Worm (Caenorhabditis elegans) whole organism, L4 larva: ENCODE data around the gene nhr-196.

Experiments used
- F26F4.8 ChIP-seq: fragments of 200-800 bp; sonication (Bioruptor generic); conservative IDR thresholded peaks from 2 replicates; pipeline ENCODE4 v1.3.6; 2022; ENCODE audit warnings: missing genetic modification characterization, missing compliant biosample characterization
- F37D6.2 ChIP-seq: sonication (generic microtip); optimal IDR thresholded peaks from 2 replicates; lab custom pipeline; 2016; ENCODE audit warnings: mild to moderate bottlenecking, missing genetic modification characterization, missing compliant biosample characterization
- R02D3.7 ChIP-seq: fragments of 150-350 bp; sonication (generic microtip); optimal IDR thresholded peaks from 3 replicates; lab custom pipeline; 2014; ENCODE audit warnings: missing biosample characterization, missing genetic modification characterization
- Y75B8A.6 ChIP-seq: fragments of 200-800 bp; sonication (Bioruptor generic); IDR thresholded peaks from 2 replicates; pipeline ENCODE4 v1.3.6; 2022; ENCODE audit warnings: missing genetic modification reagents, missing genetic modification characterization, missing compliant biosample characterization
- ZK546.5 ChIP-seq, 2 experiments: sonication (generic microtip); optimal IDR thresholded peaks; 2 replicates each; lab custom pipeline; 2017; ENCODE audit warnings: missing biosample characterization in 2 of 2, missing genetic modification characterization in 2 of 2
- aha-1 ChIP-seq: fragments of 150-350 bp; peaks from one replicate; lab custom pipeline; 2014; ENCODE audit warnings: missing biosample characterization, missing genetic modification characterization
- aly-2 ChIP-seq: sonication (generic microtip); optimal IDR thresholded peaks from 2 replicates; lab custom pipeline; 2018; ENCODE audit warnings: missing biosample characterization, missing genetic modification characterization
- ceh-20 ChIP-seq: fragments of 200-800 bp; sonication (Bioruptor generic); IDR thresholded peaks from 2 replicates; pipeline ENCODE4 v1.3.6; 2022; ENCODE audit warnings: missing genetic modification reagents, missing genetic modification characterization, missing compliant biosample characterization
- ceh-44 ChIP-seq: fragments of 200-800 bp; sonication (Bioruptor generic); IDR thresholded peaks from 2 replicates; pipeline ENCODE4 v1.3.6; 2022; ENCODE audit warnings: missing genetic modification reagents, missing genetic modification characterization, missing compliant biosample characterization
- ces-1 ChIP-seq: fragments of 150-350 bp; sonication (generic microtip); optimal IDR thresholded peaks from 4 replicates; lab custom pipeline; 2014; ENCODE audit warnings: missing biosample characterization, missing genetic modification reagents, missing genetic modification characterization
- daf-16 ChIP-seq, 3 experiments: sonication (generic microtip); optimal IDR thresholded peaks; 2 replicates each; lab custom pipeline; 2016 to 2017; ENCODE audit warnings: missing genetic modification characterization in 3 of 3, missing genetic modification reagents in 3 of 3, mild to moderate bottlenecking in 2 of 3, missing compliant biosample characterization in 2 of 3, missing biosample characterization in 1 of 3, moderate library complexity in 1 of 3
- daf-8 ChIP-seq: fragments of 200-800 bp; sonication (Bioruptor generic); IDR thresholded peaks from 2 replicates; pipeline ENCODE4 v1.3.6; 2022; ENCODE audit warnings: missing genetic modification characterization, missing compliant biosample characterization
- dmd-6 ChIP-seq: fragments of 200-800 bp; sonication (Bioruptor generic); IDR thresholded peaks from 2 replicates; pipeline ENCODE4 v1.3.6; 2022; ENCODE audit warnings: missing genetic modification reagents, missing genetic modification characterization, missing compliant biosample characterization
- dpl-1 ChIP-seq: fragments of 150-350 bp; optimal IDR thresholded peaks from 2 replicates; lab custom pipeline; 2014; ENCODE audit warnings: missing biosample characterization, missing genetic modification reagents, missing genetic modification characterization
- hif-1 ChIP-seq, 2 experiments: sonication (generic microtip); optimal IDR thresholded peaks; 2 replicates each; lab custom pipeline; 2016 to 2017; ENCODE audit warnings: missing compliant biosample characterization in 2 of 2, missing genetic modification characterization in 2 of 2, missing genetic modification reagents in 2 of 2, missing genotype in 2 of 2, mild to moderate bottlenecking in 1 of 2
- hmg-1.1 ChIP-seq: fragments of 200-800 bp; sonication (Bioruptor generic); IDR thresholded peaks from 2 replicates; pipeline ENCODE4 v1.3.6; 2022; ENCODE audit warnings: missing genetic modification reagents, missing genetic modification characterization, missing compliant biosample characterization
- lin-1 ChIP-seq: fragments of 200-800 bp; sonication (Bioruptor generic); IDR thresholded peaks from 2 replicates; pipeline ENCODE4 v1.3.6; 2022; ENCODE audit warnings: missing genetic modification reagents, missing genetic modification characterization, missing compliant biosample characterization
- lin-15B ChIP-seq: fragments of 150-350 bp; sonication (generic microtip); optimal IDR thresholded peaks from 3 replicates; lab custom pipeline; 2014; ENCODE audit warnings: missing biosample characterization, missing genetic modification characterization
- lin-38 ChIP-seq: fragments of 200-800 bp; sonication (Bioruptor generic); IDR thresholded peaks from 2 replicates; pipeline ENCODE4 v1.3.6; 2022; ENCODE audit warnings: missing genetic modification reagents, missing genetic modification characterization, missing compliant biosample characterization
- mxl-2 ChIP-seq: fragments of 200-800 bp; sonication (Bioruptor generic); conservative IDR thresholded peaks from 2 replicates; pipeline ENCODE4 v1.3.6; 2022; ENCODE audit warnings: missing genetic modification reagents, missing genetic modification characterization, missing compliant biosample characterization
- nhr-11 ChIP-seq: fragments of 150-350 bp; optimal IDR thresholded peaks from 2 replicates; lab custom pipeline; 2014; ENCODE audit warnings: missing biosample characterization, missing genetic modification characterization
- nhr-42 ChIP-seq: fragments of 200-800 bp; sonication (Bioruptor generic); IDR thresholded peaks from 2 replicates; pipeline ENCODE4 v1.3.6; 2022; ENCODE audit warnings: missing genetic modification characterization, missing compliant biosample characterization
- nhr-77 ChIP-seq: fragments of 150-350 bp; optimal IDR thresholded peaks from 2 replicates; lab custom pipeline; 2014; ENCODE audit warnings: missing biosample characterization, missing genetic modification characterization
- pha-4 ChIP-seq, 2 experiments: fragments of 150-350 bp in 1 of 2; fragments of 200-800 bp in 1 of 2; sonication (Bioruptor generic) in 1 of 2; IDR thresholded peaks in 1 of 2; optimal IDR thresholded peaks in 1 of 2; 2 replicates each; pipeline versions ENCODE4 v1.3.6 to Lab custom; 2014 to 2022; ENCODE audit warnings: missing genetic modification characterization in 2 of 2, missing genetic modification reagents in 2 of 2, missing biosample characterization in 1 of 2, missing compliant biosample characterization in 1 of 2
- rbr-2 ChIP-seq: sonication (generic microtip); optimal IDR thresholded peaks from 2 replicates; lab custom pipeline; 2016; ENCODE audit warnings: missing genotype, missing genetic modification characterization, missing compliant biosample characterization
- set-16 ChIP-seq: fragments of 200-800 bp; sonication (Bioruptor generic); IDR thresholded peaks from 2 replicates; pipeline ENCODE4 v1.3.6; 2022; ENCODE audit warnings: missing genetic modification reagents, missing genetic modification characterization, missing compliant biosample characterization
- snpc-1.2 ChIP-seq: fragments of 200-800 bp; sonication (Bioruptor generic); IDR thresholded peaks from 2 replicates; pipeline ENCODE4 v1.3.6; 2022; ENCODE audit warnings: missing genetic modification reagents, missing genetic modification characterization, missing compliant biosample characterization
- snpc-4 ChIP-seq: fragments of 150-350 bp; optimal IDR thresholded peaks from 2 replicates; lab custom pipeline; 2014; ENCODE audit warnings: missing biosample characterization, missing genetic modification characterization
- tag-97 ChIP-seq: fragments of 200-800 bp; sonication (Bioruptor generic); IDR thresholded peaks from 2 replicates; pipeline ENCODE4 v1.3.6; 2022; ENCODE audit warnings: missing genetic modification characterization, missing compliant biosample characterization
- unc-39 ChIP-seq: sonication (generic microtip); optimal IDR thresholded peaks from 2 replicates; lab custom pipeline; 2017; ENCODE audit warnings: missing biosample characterization, missing genetic modification characterization
- zag-1 ChIP-seq: fragments of 150-350 bp; optimal IDR thresholded peaks from 2 replicates; lab custom pipeline; 2014; ENCODE audit warnings: missing biosample characterization, missing genetic modification characterization
- zfp-2 ChIP-seq: sonication (generic microtip); optimal IDR thresholded peaks from 2 replicates; lab custom pipeline; 2016; ENCODE audit warnings: mild to moderate bottlenecking, missing genetic modification characterization, missing compliant biosample characterization
- zfp-3 ChIP-seq: fragments of 200-800 bp; sonication (Bioruptor generic); conservative IDR thresholded peaks from 2 replicates; pipeline ENCODE4 v1.3.6; 2022; ENCODE audit warnings: missing genetic modification reagents, missing genetic modification characterization, missing compliant biosample characterization
- zip-11 ChIP-seq: fragments of 200-800 bp; sonication (Bioruptor generic); IDR thresholded peaks from 2 replicates; pipeline ENCODE4 v1.3.6; 2022; ENCODE audit warnings: missing genetic modification characterization, missing compliant biosample characterization
- ztf-7 ChIP-seq: fragments of 150-350 bp; optimal IDR thresholded peaks from 2 replicates; lab custom pipeline; 2014; ENCODE audit warnings: missing biosample characterization, missing genetic modification characterization

The nhr-196 gene

ce11 chrV:15721888-15722287 lies 36.4 kb downstream of the nhr-196 start, which contains the start of gene srh-140:
TSS of gene srh-140 (plus strand) at chrV:15722188.
- TF ChIP-seq pha-4 (GFP tag; IDR thresholded peaks at IDR 0.05; lab: Robert Waterston, UW) (no peak), pha-4 (tag; optimal IDR thresholded peaks at IDR 0.05; lab: Kevin White, UChicago) (no peak), snpc-1.2 (GFP tag; lab: Robert Waterston, UW) (no peak)

ce11 chrV:15726610-15727009 lies 41.1 kb downstream of the nhr-196 start, which contains the start of the genes irld-57 and sfxn-1.3:
TSS of gene irld-57 (minus strand) at chrV:15726710.
TSS of gene sfxn-1.3 (plus strand) at chrV:15726841.
- TF ChIP-seq snpc-4 (tag; lab: Kevin White, UChicago) (no peak), unc-39 (tag; lab: Kevin White, UChicago) (no peak), lin-15B (tag; lab: Kevin White, UChicago) (no peak), zfp-3 (GFP tag; lab: Robert Waterston, UW) (no peak), nhr-42 (GFP tag; lab: Robert Waterston, UW) (no peak), Y75B8A.6 (GFP tag; lab: Robert Waterston, UW) (no peak), snpc-1.2 (GFP tag; lab: Robert Waterston, UW) (no peak), aly-2 (tag; lab: Kevin White, UChicago) (no peak)

- TF ChIP-seq daf-16 (GFP tag; optimal IDR thresholded peaks at IDR 0.05; lab: Kevin White, UChicago), result no peak
- no peak for TF ChIP-seq daf-16 (tag; optimal IDR thresholded peaks at IDR 0.05; lab: Kevin White, UChicago)
- no peak for TF ChIP-seq hif-1 (tag; optimal IDR thresholded peaks at IDR 0.05; lab: Kevin White, UChicago)
- no peak for TF ChIP-seq tag-97
- TF ChIP-seq hmg-1.1, result no peak
- no peak for TF ChIP-seq ZK546.5 (tag; optimal IDR thresholded peaks at IDR 0.05; lab: Kevin White, UChicago)
- no peak for TF ChIP-seq mxl-2 (GFP tag; lab: Robert Waterston, UW)
- no peak for TF ChIP-seq rbr-2 (tag; lab: Kevin White, UChicago)
- TF ChIP-seq daf-8 (GFP tag; lab: Robert Waterston, UW), result no peak
- TF ChIP-seq lin-1, result no peak
- no peak for TF ChIP-seq zfp-2 (tag; lab: Kevin White, UChicago)
- no peak for TF ChIP-seq F37D6.2 (tag; lab: Kevin White, UChicago)
- no peak for TF ChIP-seq F26F4.8
- TF ChIP-seq unc-39 (tag; lab: Kevin White, UChicago), result no peak
- no peak for TF ChIP-seq ces-1 (GFP tag; lab: Kevin White, UChicago)
- TF ChIP-seq nhr-11 (tag; lab: Kevin White, UChicago), result no peak
- TF ChIP-seq ceh-20 (GFP tag; lab: Robert Waterston, UW), result no peak
- TF ChIP-seq zag-1 (tag; lab: Kevin White, UChicago), result no peak
- no peak for TF ChIP-seq pha-4 (GFP tag; IDR thresholded peaks at IDR 0.05; lab: Robert Waterston, UW)
- TF ChIP-seq pha-4 (tag; optimal IDR thresholded peaks at IDR 0.05; lab: Kevin White, UChicago), result no peak
- TF ChIP-seq dpl-1 (GFP tag; lab: Kevin White, UChicago), result no peak
- no peak for TF ChIP-seq aly-2 (tag; lab: Kevin White, UChicago)
Observed at ce11 chrV:15730459-15730858, 44.9 kb downstream of the nhr-196 start, which contains the start of gene Y6E2A.10. TSS of gene Y6E2A.10 (minus strand) at chrV:15730559.

- TF ChIP-seq ztf-7 (tag; lab: Kevin White, UChicago) (no peak), dmd-6 (GFP tag; lab: Robert Waterston, UW) (no peak), zip-11 (GFP tag; lab: Robert Waterston, UW) (no peak), ceh-44 (no peak), R02D3.7 (no peak)
- TF ChIP-seq, all 104 proteins: peak for 0
Observed at ce11 chrV:15732209-15732608, 46.7 kb downstream of the nhr-196 start, which contains the start of gene str-38. TSS of gene str-38 (minus strand) at chrV:15732309.

ce11 chrV:15733020-15733419 lies 47.5 kb downstream of the nhr-196 start:
- no peak for TF ChIP-seq nhr-77 (tag; lab: Kevin White, UChicago)
- TF ChIP-seq set-16 (GFP tag; lab: Robert Waterston, UW), result peak; percentile 64
- TF ChIP-seq aha-1 (tag; lab: Kevin White, UChicago), result peak; percentile 11
- no peak for TF ChIP-seq dpl-1 (GFP tag; lab: Kevin White, UChicago)
- TF ChIP-seq lin-38, result no peak
